Fruit fly (Drosophila melanogaster): ENCODE results near the gene CG7381.

CG7381 gene

dm6 chr3R:12963491-12963890 lies 13.8 kb downstream of the CG7381 start, which contains the start of gene Cyp304a1:
Cyp304a1 (plus strand) TSS chr3R:12963791.
- TF ChIP-seq CG8478 (optimal IDR thresholded peaks at IDR 0.05) (no peak), CTCF (optimal IDR thresholded peaks at IDR 0.05) (no peak)

- TF ChIP-seq CG8478 (optimal IDR thresholded peaks at IDR 0.05) = no peak
- TF ChIP-seq CTCF (optimal IDR thresholded peaks at IDR 0.05) = no peak
Measured at dm6 chr3R:12962612-12963011, 14.7 kb downstream of the CG7381 start.

- TF ChIP-seq CTCF (optimal IDR thresholded peaks at IDR 0.05) (peak; percentile 0 to 17), CG8478 (optimal IDR thresholded peaks at IDR 0.05) (no peak)
Measured at dm6 chr3R:12960929-12961855, 16.1 kb downstream of the CG7381 start, which contains the start of gene Spc25. Spc25 (plus strand) TSS chr3R:12961745.

dm6 chr3R:12960227-12960626 lies 17.0 kb downstream of the CG7381 start:
- no peak for TF ChIP-seq CG8478 (optimal IDR thresholded peaks at IDR 0.05)
- no peak for TF ChIP-seq CTCF (optimal IDR thresholded peaks at IDR 0.05)

- no peak for TF ChIP-seq CTCF (optimal IDR thresholded peaks at IDR 0.05)
- TF ChIP-seq CG8478 (optimal IDR thresholded peaks at IDR 0.05) = no peak
Measured at dm6 chr3R:12957388-12957787, 19.9 kb downstream of the CG7381 start.
